Fruit fly (Drosophila melanogaster) whole organism, embryonic: ENCODE results near the gene Osi18.

Experiments used
- Bdp1 ChIP-seq: fragments of 200-800 bp; sonication (Bioruptor generic); optimal IDR thresholded peaks from 3 replicates; lab custom pipeline; 2016; ENCODE audit warnings: missing biosample characterization, missing genetic modification characterization
- Bgb ChIP-seq: fragments of 200-800 bp; sonication (Bioruptor generic); IDR thresholded peaks from 2 replicates; pipeline ENCODE4 v1.3.6; 2022; ENCODE audit warnings: missing biosample characterization, missing genetic modification characterization; ENCODE audit not compliant: partially characterized antibody
- CG12391 ChIP-seq: fragments of 200-800 bp; sonication (Bioruptor generic); optimal IDR thresholded peaks from 3 replicates; lab custom pipeline; 2018; ENCODE audit warnings: missing biosample characterization, mild to moderate bottlenecking, missing genetic modification characterization, moderate library complexity
- CG12659 ChIP-seq: fragments of 200-800 bp; sonication (Bioruptor generic); optimal IDR thresholded peaks from 3 replicates; lab custom pipeline; 2017; ENCODE audit warnings: mild to moderate bottlenecking, missing biosample characterization, missing genetic modification reagents, missing genetic modification characterization
- CG12769 ChIP-seq: fragments of 200-800 bp; sonication (Bioruptor generic); optimal IDR thresholded peaks from 2 replicates; lab custom pipeline; 2019; ENCODE audit warnings: missing biosample characterization, mild to moderate bottlenecking, missing genetic modification characterization, moderate library complexity
- CG13894 ChIP-seq: fragments of 200-800 bp; sonication (Bioruptor generic); optimal IDR thresholded peaks from 3 replicates; lab custom pipeline; 2018; ENCODE audit warnings: missing biosample characterization, mild to moderate bottlenecking, missing genetic modification characterization, moderate library complexity
- CG15269 ChIP-seq: fragments of 200-800 bp; sonication (Bioruptor generic); optimal IDR thresholded peaks from 2 replicates; lab custom pipeline; 2018; ENCODE audit warnings: missing biosample characterization, mild to moderate bottlenecking, missing genetic modification characterization, moderate library complexity
- CG17385 ChIP-seq: fragments of 200-800 bp; sonication (Bioruptor generic); optimal IDR thresholded peaks from 3 replicates; lab custom pipeline; 2018; ENCODE audit warnings: missing biosample characterization, mild to moderate bottlenecking, missing genetic modification characterization
- CG17829 ChIP-seq: fragments of 200-800 bp; optimal IDR thresholded peaks from 2 replicates; lab custom pipeline; 2019; ENCODE audit warnings: missing biosample characterization, mild to moderate bottlenecking, missing genetic modification characterization, moderate library complexity
- CG2129 ChIP-seq: fragments of 200-800 bp; sonication (Bioruptor generic); IDR thresholded peaks from 2 replicates; pipeline ENCODE4 v1.3.6; 2022; ENCODE audit warnings: missing biosample characterization, missing genetic modification characterization; ENCODE audit not compliant: partially characterized antibody
- CG2889 ChIP-seq: fragments of 200-800 bp; sonication (Bioruptor generic); IDR thresholded peaks from 3 replicates; pipeline ENCODE4 v1.3.6; 2022; ENCODE audit warnings: missing biosample characterization, missing genetic modification characterization
- CG30020 ChIP-seq: fragments of 200-800 bp; optimal IDR thresholded peaks from 2 replicates; lab custom pipeline; 2019; ENCODE audit warnings: missing biosample characterization, mild to moderate bottlenecking, missing genetic modification characterization, moderate library complexity
- CG30431 ChIP-seq: fragments of 200-800 bp; sonication (Bioruptor generic); optimal IDR thresholded peaks from 2 replicates; lab custom pipeline; 2017; ENCODE audit warnings: missing biosample characterization, missing genetic modification characterization
- CG31441 ChIP-seq: fragments of 200-800 bp; sonication (Bioruptor generic); IDR thresholded peaks from 2 replicates; pipeline ENCODE4 v1.3.6; 2022; ENCODE audit warnings: missing biosample characterization, missing genetic modification characterization
- CG3163 ChIP-seq: fragments of 200-800 bp; sonication (Bioruptor generic); optimal IDR thresholded peaks from 3 replicates; lab custom pipeline; 2016; ENCODE audit warnings: missing biosample characterization, missing genetic modification characterization
- CG34224 ChIP-seq: fragments of 200-800 bp; sonication (Bioruptor generic); IDR thresholded peaks from 3 replicates; pipeline ENCODE4 v1.3.6; 2022; ENCODE audit warnings: missing biosample characterization, missing genetic modification characterization; ENCODE audit not compliant: partially characterized antibody
- CG3847 ChIP-seq: fragments of 200-800 bp; sonication (Bioruptor generic); IDR thresholded peaks from 2 replicates; pipeline ENCODE4 v1.3.6; 2022; ENCODE audit warnings: missing biosample characterization, missing genetic modification characterization
- CG42726 ChIP-seq: fragments of 200-800 bp; sonication (Bioruptor generic); IDR thresholded peaks from 2 replicates; pipeline ENCODE4 v1.3.6; 2022; ENCODE audit warnings: missing biosample characterization, missing genetic modification characterization; ENCODE audit not compliant: partially characterized antibody
- CG8089 ChIP-seq: fragments of 200-800 bp; sonication (Bioruptor generic); optimal IDR thresholded peaks from 3 replicates; lab custom pipeline; 2016; ENCODE audit warnings: missing biosample characterization, missing genetic modification characterization
- CHES-1-like ChIP-seq: fragments of 200-800 bp; sonication (Bioruptor generic); optimal IDR thresholded peaks from 2 replicates; lab custom pipeline; 2016; ENCODE audit warnings: missing biosample characterization, missing genetic modification characterization
- CoRest ChIP-seq: fragments of 200-800 bp; sonication (Bioruptor generic); optimal IDR thresholded peaks from 3 replicates; lab custom pipeline; 2018; ENCODE audit warnings: missing biosample characterization, mild to moderate bottlenecking, missing genetic modification characterization, moderate library complexity
- Deaf1 ChIP-seq: fragments of 200-800 bp; optimal IDR thresholded peaks from 3 replicates; lab custom pipeline; 2019; ENCODE audit warnings: missing biosample characterization, mild to moderate bottlenecking, missing genetic modification characterization, moderate library complexity
- Fer2 ChIP-seq: fragments of 200-800 bp; sonication (Bioruptor generic); optimal IDR thresholded peaks from 2 replicates; lab custom pipeline; 2018; ENCODE audit warnings: missing biosample characterization, mild to moderate bottlenecking, missing genetic modification characterization, moderate library complexity
- HLH3B ChIP-seq: fragments of 200-800 bp; sonication (Bioruptor generic); IDR thresholded peaks from 2 replicates; pipeline ENCODE4 v1.3.6; 2022; ENCODE audit warnings: missing biosample characterization, missing genetic modification characterization
- Hsf ChIP-seq: fragments of 200-800 bp; sonication (Bioruptor generic); optimal IDR thresholded peaks from 3 replicates; lab custom pipeline; 2016; ENCODE audit warnings: missing biosample characterization, missing genetic modification characterization
- Nf-YB ChIP-seq: fragments of 200-800 bp; sonication (Bioruptor generic); optimal IDR thresholded peaks from 3 replicates; lab custom pipeline; 2019; ENCODE audit warnings: missing biosample characterization, mild to moderate bottlenecking, missing genetic modification characterization, moderate library complexity
- Ptx1 ChIP-seq: fragments of 200-800 bp; sonication (Bioruptor generic); IDR thresholded peaks from 2 replicates; pipeline ENCODE4 v1.3.6; 2022; ENCODE audit warnings: missing biosample characterization, missing genetic modification characterization
- Ravus ChIP-seq: fragments of 200-800 bp; sonication (Bioruptor generic); IDR thresholded peaks from 2 replicates; pipeline ENCODE4 v1.3.6; 2022; ENCODE audit warnings: missing biosample characterization, missing genetic modification characterization
- Sox100B ChIP-seq: fragments of 200-800 bp; sonication (Bioruptor generic); optimal IDR thresholded peaks from 3 replicates; lab custom pipeline; 2018; ENCODE audit warnings: missing biosample characterization, mild to moderate bottlenecking, missing genetic modification characterization
- amos ChIP-seq: fragments of 200-800 bp; sonication (Bioruptor generic); IDR thresholded peaks from 2 replicates; pipeline ENCODE4 v1.3.6; 2022; ENCODE audit warnings: missing biosample characterization, missing genetic modification characterization; ENCODE audit not compliant: partially characterized antibody
- chn ChIP-seq: fragments of 200-800 bp; sonication (Bioruptor generic); optimal IDR thresholded peaks from 2 replicates; lab custom pipeline; 2016; ENCODE audit warnings: missing biosample characterization, missing genetic modification characterization
- croc ChIP-seq: fragments of 200-800 bp; sonication (Bioruptor generic); conservative IDR thresholded peaks from 3 replicates; pipeline ENCODE4 v1.3.6; 2022; ENCODE audit warnings: missing biosample characterization, missing genetic modification characterization
- crol ChIP-seq: fragments of 200-800 bp; sonication (Bioruptor generic); IDR thresholded peaks from 2 replicates; pipeline ENCODE4 v1.3.6; 2022; ENCODE audit warnings: missing biosample characterization, missing genetic modification characterization
- esg ChIP-seq: fragments of 200-800 bp; sonication (Bioruptor generic); conservative IDR thresholded peaks from 2 replicates; pipeline ENCODE4 v1.3.6; 2022; ENCODE audit warnings: missing biosample characterization, missing genetic modification characterization
- gfzf ChIP-seq: fragments of 200-800 bp; sonication (Bioruptor generic); optimal IDR thresholded peaks from 2 replicates; lab custom pipeline; 2016; ENCODE audit warnings: missing biosample characterization, mild to moderate bottlenecking, missing genetic modification characterization, moderate library complexity
- gro ChIP-seq: fragments of 200-800 bp; sonication (Bioruptor generic); optimal IDR thresholded peaks from 2 replicates; lab custom pipeline; 2016; ENCODE audit warnings: missing biosample characterization, missing genetic modification characterization
- hb ChIP-seq: fragments of 200-800 bp; sonication (Bioruptor generic); IDR thresholded peaks from 3 replicates; pipeline ENCODE4 v1.3.6; 2022; ENCODE audit warnings: missing biosample characterization, missing genetic modification characterization; ENCODE audit not compliant: partially characterized antibody
- hbn ChIP-seq: fragments of 200-800 bp; sonication (Bioruptor generic); IDR thresholded peaks from 2 replicates; pipeline ENCODE4 v1.3.6; 2022; ENCODE audit warnings: missing biosample characterization, missing genetic modification characterization; ENCODE audit not compliant: partially characterized antibody
- hkb ChIP-seq, 2 experiments: fragments of 200-800 bp in 1 of 2; fragments of >200 bp in 1 of 2; sonication (Bioruptor generic) in 1 of 2; IDR thresholded peaks in 1 of 2; optimal IDR thresholded peaks in 1 of 2; 2 replicates each; pipeline versions ENCODE4 v1.3.6 to Lab custom; 2017 to 2022; ENCODE audit warnings: missing biosample characterization in 1 of 2, missing genetic modification characterization in 1 of 2
- luna ChIP-seq: fragments of 200-800 bp; sonication (Bioruptor generic); optimal IDR thresholded peaks from 2 replicates; lab custom pipeline; 2016; ENCODE audit warnings: missing biosample characterization, missing genetic modification characterization
- nerfin-1 ChIP-seq: fragments of 200-800 bp; sonication (Bioruptor generic); optimal IDR thresholded peaks from 3 replicates; lab custom pipeline; 2019; ENCODE audit warnings: missing biosample characterization, mild to moderate bottlenecking, missing genetic modification characterization, moderate library complexity
- pho ChIP-seq: fragments of 200-800 bp; sonication (Bioruptor generic); optimal IDR thresholded peaks from 2 replicates; lab custom pipeline; 2016; ENCODE audit warnings: missing biosample characterization, missing genetic modification characterization
- rib ChIP-seq: fragments of 200-800 bp; sonication (Bioruptor generic); IDR thresholded peaks from 2 replicates; pipeline ENCODE4 v1.3.6; 2022; ENCODE audit warnings: missing biosample characterization, missing genetic modification characterization
- run ChIP-seq: fragments of 200-800 bp; sonication (Bioruptor generic); optimal IDR thresholded peaks from 3 replicates; lab custom pipeline; 2018; ENCODE audit warnings: missing biosample characterization, mild to moderate bottlenecking, missing genetic modification characterization
- sd ChIP-seq: fragments of 200-800 bp; sonication (Bioruptor generic); optimal IDR thresholded peaks from 3 replicates; lab custom pipeline; 2018; ENCODE audit warnings: missing biosample characterization, mild to moderate bottlenecking, missing genetic modification characterization, moderate library complexity
- seq ChIP-seq: fragments of 200-800 bp; sonication (Bioruptor generic); IDR thresholded peaks from 2 replicates; pipeline ENCODE4 v1.3.6; 2022; ENCODE audit warnings: missing biosample characterization, missing genetic modification characterization
- shn ChIP-seq: fragments of 200-800 bp; sonication (Bioruptor generic); optimal IDR thresholded peaks from 3 replicates; lab custom pipeline; 2016; ENCODE audit warnings: missing biosample characterization, missing genetic modification characterization
- tin ChIP-seq: fragments of 200-800 bp; sonication (Bioruptor generic); optimal IDR thresholded peaks from 3 replicates; lab custom pipeline; 2016; ENCODE audit warnings: missing biosample characterization, missing genetic modification characterization
- trem ChIP-seq: fragments of 200-800 bp; optimal IDR thresholded peaks from 3 replicates; lab custom pipeline; 2019; ENCODE audit warnings: missing biosample characterization, mild to moderate bottlenecking, missing genetic modification characterization, moderate library complexity
- tx ChIP-seq: fragments of 200-800 bp; sonication (Bioruptor generic); optimal IDR thresholded peaks from 2 replicates; lab custom pipeline; 2016; ENCODE audit warnings: missing biosample characterization, missing genetic modification characterization

Gene Osi18

dm6 chr3R:6345814-6346213 lies 15.8 kb downstream of the Osi18 start, which contains the start of the genes SmD2 and CG18048 (continued):
- no peak for TF ChIP-seq Sox100B (GFP tag; lab: Kevin White, UChicago)
- peak; percentile 67 for TF ChIP-seq CG30020 (tag; lab: Kevin White, UChicago)
- TF ChIP-seq CG31441 (GFP tag; lab: Robert Waterston, UW) = peak; percentile 33; the same call in 1 of the 2 replicates
- no peak for TF ChIP-seq CG17385 (GFP tag; lab: Kevin White, UChicago)
- no peak for TF ChIP-seq esg (GFP tag; lab: Robert Waterston, UW)
- no peak for TF ChIP-seq Fer2 (tag; lab: Kevin White, UChicago)
- TF ChIP-seq shn = no peak
- no peak for TF ChIP-seq run (tag; lab: Kevin White, UChicago)
- peak; percentile 68 for TF ChIP-seq nerfin-1
- no peak for TF ChIP-seq CG30431 (GFP tag; lab: Kevin White, UChicago)
- no peak for TF ChIP-seq luna (GFP tag; lab: Kevin White, UChicago)
- TF ChIP-seq tin (GFP tag; lab: Kevin White, UChicago) = no peak
- no peak for TF ChIP-seq Ptx1 (GFP tag; lab: Robert Waterston, UW)
- peak; percentile 43 for TF ChIP-seq hkb (optimal IDR thresholded peaks at IDR 0.05; lab: Kevin White, UChicago)
- TF ChIP-seq hkb (GFP tag; IDR thresholded peaks at IDR 0.05; lab: Robert Waterston, UW) = no peak
- TF ChIP-seq Bdp1 (GFP tag; lab: Kevin White, UChicago) = no peak
- no peak for TF ChIP-seq CG8089 (GFP tag; lab: Kevin White, UChicago)
- TF ChIP-seq CG3847 (GFP tag; lab: Robert Waterston, UW) = peak; percentile 54; the same call in 1 of the 2 replicates
- TF ChIP-seq CG3163 (GFP tag; lab: Kevin White, UChicago) = no peak
- peak; percentile 45 for TF ChIP-seq CG17829
- TF ChIP-seq amos (GFP tag; lab: Robert Waterston, UW) = peak; percentile 75
- no peak for TF ChIP-seq crol (GFP tag; lab: Robert Waterston, UW)
- TF ChIP-seq tx (GFP tag; lab: Kevin White, UChicago) = no peak
- no peak for TF ChIP-seq seq (GFP tag; lab: Robert Waterston, UW)
- TF ChIP-seq Ravus (GFP tag; lab: Robert Waterston, UW) = no peak
- TF ChIP-seq CHES-1-like (GFP tag; lab: Kevin White, UChicago) = peak; percentile 6
- TF ChIP-seq hb (GFP tag; lab: Robert Waterston, UW) = peak; percentile 57; the same call in 1 of the 3 replicates
- TF ChIP-seq chn (GFP tag; lab: Kevin White, UChicago) = no peak
- peak; percentile 85 for TF ChIP-seq trem (tag; lab: Kevin White, UChicago)
- TF ChIP-seq CoRest (tag; lab: Kevin White, UChicago) = peak; percentile 59
- TF ChIP-seq Hsf (GFP tag; lab: Kevin White, UChicago) = no peak
- TF ChIP-seq gro (GFP tag; lab: Kevin White, UChicago) = no peak
- TF ChIP-seq HLH3B (GFP tag; lab: Robert Waterston, UW) = no peak
- no peak for TF ChIP-seq Nf-YB (GFP tag; lab: Kevin White, UChicago)
- TF ChIP-seq rib (GFP tag; lab: Robert Waterston, UW) = no peak
- peak; percentile 65 for TF ChIP-seq hbn (GFP tag; lab: Robert Waterston, UW)
- peak; percentile 80 for TF ChIP-seq sd (tag; lab: Kevin White, UChicago)
- peak; percentile 44 for TF ChIP-seq CG12391 (tag; lab: Kevin White, UChicago)
- TF ChIP-seq CG12769 (tag; lab: Kevin White, UChicago) = no peak
- TF ChIP-seq croc (GFP tag; lab: Robert Waterston, UW) = no peak
- TF ChIP-seq CG34224 (GFP tag; lab: Robert Waterston, UW) = peak; percentile 66; the same call in 2 of the 3 replicates
- no peak for TF ChIP-seq CG15269 (tag; lab: Kevin White, UChicago)
- TF ChIP-seq CG13894 (tag; lab: Kevin White, UChicago) = no peak
- TF ChIP-seq Deaf1 (tag; lab: Kevin White, UChicago) = peak; percentile 50
- peak; percentile 54 for TF ChIP-seq CG2129 (GFP tag; lab: Robert Waterston, UW)
- TF ChIP-seq CG2889 (GFP tag; lab: Robert Waterston, UW) = no peak
- TF ChIP-seq pho = no peak
- peak; percentile 71 for TF ChIP-seq Bgb
- TF ChIP-seq gfzf = peak; percentile 86
- TF ChIP-seq CG42726 (GFP tag; lab: Robert Waterston, UW) = peak; percentile 39; the same call in 1 of the 2 replicates
- peak; percentile 47 for TF ChIP-seq CG12659 (GFP tag; lab: Kevin White, UChicago)
